Worm (Caenorhabditis elegans): Measurements from ENCODE around the gene C28G1.6.

The C28G1.6 gene

DNA sequence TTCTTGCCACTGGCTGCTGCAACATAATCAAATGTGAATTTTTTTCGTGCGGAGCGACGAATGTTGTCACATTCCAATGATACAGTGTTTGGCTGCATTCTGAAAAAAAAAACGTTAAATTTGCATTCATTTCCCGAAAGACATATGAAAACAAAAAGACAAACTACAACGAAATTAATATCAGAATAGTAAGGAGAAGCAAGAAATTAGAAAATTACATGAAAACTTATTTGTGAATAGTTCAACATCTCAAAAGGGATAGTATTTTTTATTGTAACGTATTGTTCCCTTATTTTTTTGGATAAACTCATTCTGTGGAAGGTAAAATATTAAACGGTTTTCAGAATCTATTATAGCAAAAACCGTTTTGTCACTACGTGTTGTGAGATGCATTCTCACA, 22.5 kb upstream of the C28G1.6 start, which contains the start of gene sprp-4:
TSS of gene sprp-4 (minus strand) at position 101 of the 400 bp plus-strand sequence.
- TF ChIP-seq tag-97 (GFP tag; IDR thresholded peaks at IDR 0.05) (no peak), arid-1 (GFP tag; conservative IDR thresholded peaks at IDR 0.05) (no peak), lsy-2 (tag; optimal IDR thresholded peaks at IDR 0.05) (no peak), F26F4.8 (GFP tag; conservative IDR thresholded peaks at IDR 0.05) (no peak), egl-43 (GFP tag; IDR thresholded peaks at IDR 0.05) (no peak), zfp-2 (tag; optimal IDR thresholded peaks at IDR 0.05) (no peak), mdt-29 (GFP tag; IDR thresholded peaks at IDR 0.05) (no peak), aly-2 (tag; optimal IDR thresholded peaks at IDR 0.05) (no peak), F44E2.7 (GFP tag; IDR thresholded peaks at IDR 0.05) (no peak), ceh-32 (tag; optimal IDR thresholded peaks at IDR 0.05; ENCODE audit: poor library complexity) (no peak), unc-62 (GFP tag; optimal IDR thresholded peaks at IDR 0.05 in 1 of 2) (no peak), unc-62 (tag; optimal IDR thresholded peaks at IDR 0.05) (no peak)

- TF ChIP-seq F49E8.2 (tag; optimal IDR thresholded peaks at IDR 0.05; ENCODE audit: borderline replicate concordance) (peak; percentile 11), ceh-32 (tag; optimal IDR thresholded peaks at IDR 0.05; ENCODE audit: poor library complexity) (no peak), hmg-1.1 (GFP tag; IDR thresholded peaks at IDR 0.05) (peak; percentile 71; the same call in 1 of the 2 replicates), pqm-1 (tag; optimal IDR thresholded peaks at IDR 0.05) (peak; percentile 75), T26A8.4 (GFP tag; IDR thresholded peaks at IDR 0.05) (peak; percentile 81), hif-1 (tag; optimal IDR thresholded peaks at IDR 0.05) (no peak), Y105C5A.15 (GFP tag; IDR thresholded peaks at IDR 0.05) (peak; percentile 73), dmd-8 (GFP tag; IDR thresholded peaks at IDR 0.05) (peak; percentile 86; the same call in 1 of the 2 replicates), ceh-62 (tag; optimal IDR thresholded peaks at IDR 0.05) (no peak), F26F4.8 (GFP tag; conservative IDR thresholded peaks at IDR 0.05) (peak; percentile 67; the same call in 1 of the 2 replicates), F10B5.3 (tag; optimal IDR thresholded peaks at IDR 0.05) (no peak), ztf-11 (tag; optimal IDR thresholded peaks at IDR 0.05) (no peak), tag-97 (GFP tag; IDR thresholded peaks at IDR 0.05) (no peak), lin-29 (GFP tag; IDR thresholded peaks at IDR 0.05) (peak; percentile 22; the same call in 1 of the 2 replicates), Y75B8A.6 (GFP tag; IDR thresholded peaks at IDR 0.05) (peak; percentile 4; the same call in 1 of the 2 replicates), nhr-237 (tag; optimal IDR thresholded peaks at IDR 0.05) (no peak), egl-27 (tag; optimal IDR thresholded peaks at IDR 0.05) (no peak), T20F7.1 (GFP tag; optimal IDR thresholded peaks at IDR 0.05) (no peak), arid-1 (GFP tag; conservative IDR thresholded peaks at IDR 0.05) (peak; percentile 72), aly-2 (tag; optimal IDR thresholded peaks at IDR 0.05) (no peak), mep-1 (tag; optimal IDR thresholded peaks at IDR 0.05) (no peak), aha-1 (tag) (no peak), nhr-25 (tag; optimal IDR thresholded peaks at IDR 0.05; ENCODE audit: borderline replicate concordance, insufficient read depth) (no peak), nhr-76 (tag; optimal IDR thresholded peaks at IDR 0.05) (no peak), mdt-29 (GFP tag; IDR thresholded peaks at IDR 0.05) (peak; percentile 54; the same call in 1 of the 2 replicates), dpl-1 (GFP tag; optimal IDR thresholded peaks at IDR 0.05) (peak; percentile 3), nhr-10 (tag; optimal IDR thresholded peaks at IDR 0.05) (no peak), daf-19 (GFP tag; conservative IDR thresholded peaks at IDR 0.05) (0 out of 2 replicates have a peak, but pooled peaks have one; percentile 44), nhr-48 (tag; optimal IDR thresholded peaks at IDR 0.05) (peak; percentile 48), lin-39 (tag; optimal IDR thresholded peaks at IDR 0.05) (no peak), skn-1 (tag; optimal IDR thresholded peaks at IDR 0.05) (no peak), mxl-3 (GFP tag; optimal IDR thresholded peaks at IDR 0.05) (no peak), rbr-2 (tag; optimal IDR thresholded peaks at IDR 0.05) (no peak), mes-2 (tag; optimal IDR thresholded peaks at IDR 0.05; ENCODE audit: poor library complexity, severe bottlenecking) (peak; percentile 18), ZK337.2 (GFP tag; IDR thresholded peaks at IDR 0.05) (peak; percentile 61), ama-1 (optimal IDR thresholded peaks at IDR 0.05) (no peak), unc-130 (GFP tag; optimal IDR thresholded peaks at IDR 0.05) (no peak), fkh-10 (GFP tag; optimal IDR thresholded peaks at IDR 0.05) (no peak), nhr-28 (tag; optimal IDR thresholded peaks at IDR 0.05) (peak; percentile 69), lin-13 (GFP tag; optimal IDR thresholded peaks at IDR 0.05) (no peak), lin-1 (GFP tag; IDR thresholded peaks at IDR 0.05) (peak; percentile 50), daf-12 (tag; optimal IDR thresholded peaks at IDR 0.05) (no peak)
Observed at ce11 chrX:8846447-8847237, 15.6 kb upstream of the C28G1.6 start, which contains the start of gene C28G1.10. TSS of gene C28G1.10 (plus strand) at chrX:8847122.
